Worm (Caenorhabditis elegans): ENCODE results near the gene lgc-16.

The lgc-16 gene

DNA sequence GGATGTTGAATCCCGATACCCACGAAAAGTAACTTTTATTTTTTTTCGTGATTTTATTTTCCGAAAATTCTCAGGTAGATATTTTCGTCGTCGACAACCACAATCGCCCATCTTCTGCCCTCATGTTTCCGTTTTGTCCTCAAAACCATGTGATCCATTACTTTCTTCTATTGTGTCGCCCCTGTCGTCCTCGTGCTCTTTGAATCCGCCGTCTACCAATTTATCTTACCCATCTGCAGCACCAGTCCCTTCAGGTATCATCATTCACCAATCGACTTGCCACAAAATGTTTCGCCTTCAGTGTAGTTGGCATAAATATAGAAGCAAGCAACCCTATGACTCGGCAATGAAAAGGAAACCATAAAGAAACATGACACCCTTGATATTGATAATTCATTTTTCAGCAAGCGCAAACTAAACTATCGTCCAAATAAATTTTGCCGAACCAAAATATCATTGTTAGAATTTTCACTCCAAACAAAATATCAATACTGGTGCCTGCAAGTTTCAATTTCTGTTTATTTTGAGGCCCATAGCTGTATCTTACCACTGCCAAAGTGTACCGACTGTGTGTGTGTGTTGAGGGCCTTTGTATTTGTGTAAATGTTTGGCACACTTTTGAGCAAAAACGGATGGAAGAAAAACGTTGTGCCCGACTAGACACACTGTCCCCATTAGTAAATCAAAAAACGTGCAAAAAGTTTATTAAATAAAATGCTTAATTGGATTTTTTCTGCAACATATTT, 49.4 kb downstream of the lgc-16 start:
- TF ChIP-seq sea-2 (GFP tag; IDR thresholded peaks at IDR 0.05) (no peak), Y79H2A.3 (GFP tag; conservative IDR thresholded peaks at IDR 0.05) (no peak), ceh-58 (GFP tag; IDR thresholded peaks at IDR 0.05) (no peak), ama-1 (optimal IDR thresholded peaks at IDR 0.05) (no peak), ama-1 (GFP tag; optimal IDR thresholded peaks at IDR 0.05) (no peak), egl-18 (GFP tag; IDR thresholded peaks at IDR 0.05) (no peak), F49E8.2 (tag; optimal IDR thresholded peaks at IDR 0.05; ENCODE audit: insufficient read depth) (no peak), nhr-90 (tag; optimal IDR thresholded peaks at IDR 0.05) (no peak), C06A6.2 (GFP tag; conservative IDR thresholded peaks at IDR 0.05) (no peak)

ce11 chrX:12168765-12169164, 50.3 kb downstream of the lgc-16 start:
- TF ChIP-seq ztf-22 (GFP tag; optimal IDR thresholded peaks at IDR 0.05) = no peak
- no peak for TF ChIP-seq die-1 (tag; optimal IDR thresholded peaks at IDR 0.05)
- TF ChIP-seq D2030.7 (GFP tag; IDR thresholded peaks at IDR 0.05) = no peak
- TF ChIP-seq Y67H2A.10 (GFP tag; conservative IDR thresholded peaks at IDR 0.05) = no peak
- TF ChIP-seq lin-35 (GFP tag; optimal IDR thresholded peaks at IDR 0.05) = peak in 1 of 3 experiments; percentile 32
- TF ChIP-seq sdz-38 (tag; optimal IDR thresholded peaks at IDR 0.05) = no peak
- TF ChIP-seq Y79H2A.3 (GFP tag; conservative IDR thresholded peaks at IDR 0.05) = no peak
- TF ChIP-seq ztf-25 (GFP tag; IDR thresholded peaks at IDR 0.05) = no peak
- no peak for TF ChIP-seq snpc-3.4 (tag; optimal IDR thresholded peaks at IDR 0.05)
- no peak for TF ChIP-seq dpl-1 (GFP tag; optimal IDR thresholded peaks at IDR 0.05)
- TF ChIP-seq bed-2 (GFP tag; IDR thresholded peaks at IDR 0.05) = no peak
- TF ChIP-seq madf-3 (GFP tag; IDR thresholded peaks at IDR 0.05) = 0 out of 2 replicates have a peak, but pooled peaks have one; percentile 17

DNA sequence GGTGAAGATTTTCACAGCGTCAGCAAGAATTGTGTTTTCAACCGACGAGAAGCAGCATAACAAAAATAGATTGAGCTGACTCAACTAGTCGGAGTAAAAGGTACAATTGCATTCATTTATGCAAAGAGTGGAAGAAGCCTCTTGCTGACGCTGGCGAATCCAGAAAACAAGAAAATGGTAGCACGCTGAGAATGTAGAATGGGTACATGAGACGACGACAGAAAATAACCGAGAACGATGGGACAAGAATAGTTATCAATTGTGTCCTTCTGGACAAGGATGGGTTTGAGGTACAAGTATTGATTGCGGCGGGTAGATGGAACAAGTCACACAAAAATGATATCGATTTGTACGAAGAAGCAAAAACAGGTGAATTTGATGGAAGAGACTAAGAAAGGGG, 51.0 kb downstream of the lgc-16 start:
- TF ChIP-seq lsy-27 (tag; optimal IDR thresholded peaks at IDR 0.05; ENCODE audit: borderline replicate concordance, insufficient read depth) (no peak), nfya-2 (GFP tag; IDR thresholded peaks at IDR 0.05) (0 out of 2 replicates have a peak, but pooled peaks have one; percentile 16), attf-6 (GFP tag; IDR thresholded peaks at IDR 0.05) (0 out of 2 replicates have a peak, but pooled peaks have one; percentile 48), egl-18 (GFP tag; IDR thresholded peaks at IDR 0.05) (peak; percentile 53; the same call in 1 of the 2 replicates), T07F8.4 (tag; optimal IDR thresholded peaks at IDR 0.05) (no peak), nfyb-1 (GFP tag; IDR thresholded peaks at IDR 0.05) (0 out of 2 replicates have a peak, but pooled peaks have one; percentile 16), athp-1 (tag; optimal IDR thresholded peaks at IDR 0.05) (no peak), hrde-1 (tag; optimal IDR thresholded peaks at IDR 0.05; ENCODE audit: borderline replicate concordance) (no peak), cebp-1 (GFP tag; IDR thresholded peaks at IDR 0.05) (no peak), cebp-1 (tag; optimal IDR thresholded peaks at IDR 0.05) (no peak), C17E4.6 (GFP tag; IDR thresholded peaks at IDR 0.05) (0 out of 2 replicates have a peak, but pooled peaks have one; percentile 18), chd-7 (tag; optimal IDR thresholded peaks at IDR 0.05) (peak; percentile 34), atf-7 (tag; optimal IDR thresholded peaks at IDR 0.05) (no peak), K11D2.4 (GFP tag; IDR thresholded peaks at IDR 0.05) (no peak), Y53G8AR.9 (GFP tag; conservative IDR thresholded peaks at IDR 0.05) (0 out of 2 replicates have a peak, but pooled peaks have one; percentile 9)

All from whole organism, young adult.